Fruit fly (Drosophila melanogaster) whole organism, embryonic: Measurements from ENCODE around the gene Dhdds.

Experiments
- Antp ChIP-seq: fragments of 200-800 bp; sonication (Bioruptor generic); optimal IDR thresholded peaks from 3 replicates; lab custom pipeline; 2016; ENCODE audit warnings: missing biosample characterization, missing genetic modification characterization
- B-H1 ChIP-seq: fragments of 200-800 bp; sonication (Bioruptor generic); IDR thresholded peaks from 3 replicates; pipeline ENCODE4 v1.3.6; 2022; ENCODE audit warnings: missing biosample characterization, missing genetic modification characterization
- BEAF-32 ChIP-seq: fragments of 200-800 bp; sonication (Bioruptor generic); optimal IDR thresholded peaks from 3 replicates; lab custom pipeline; 2017; ENCODE audit warnings: missing biosample characterization, missing genetic modification characterization, mild to moderate bottlenecking, moderate library complexity, missing genetic modification reagents
- CG10274 ChIP-seq: fragments of 200-800 bp; sonication (Bioruptor generic); optimal IDR thresholded peaks from 3 replicates; lab custom pipeline; 2017; ENCODE audit warnings: missing biosample characterization, mild to moderate bottlenecking, missing genetic modification characterization
- CG11560 ChIP-seq: fragments of 200-800 bp; sonication (Bioruptor generic); IDR thresholded peaks from 3 replicates; pipeline ENCODE4 v1.3.6; 2022; ENCODE audit warnings: missing biosample characterization, missing genetic modification characterization
- CG1233 ChIP-seq: fragments of 200-800 bp; sonication (Bioruptor generic); optimal IDR thresholded peaks from 4 replicates; lab custom pipeline; 2018; ENCODE audit warnings: missing biosample characterization, mild to moderate bottlenecking, missing genetic modification characterization
- CG12391 ChIP-seq: fragments of 200-800 bp; sonication (Bioruptor generic); optimal IDR thresholded peaks from 3 replicates; lab custom pipeline; 2018; ENCODE audit warnings: missing biosample characterization, mild to moderate bottlenecking, missing genetic modification characterization, moderate library complexity
- CG13296 ChIP-seq: fragments of 200-800 bp; sonication (Bioruptor generic); optimal IDR thresholded peaks from 3 replicates; lab custom pipeline; 2018; ENCODE audit warnings: missing biosample characterization, mild to moderate bottlenecking, missing genetic modification characterization
- CG14050 ChIP-seq: fragments of 200-800 bp; sonication (Bioruptor generic); IDR thresholded peaks from 3 replicates; pipeline ENCODE4 v1.3.6; 2022; ENCODE audit warnings: missing biosample characterization, missing genetic modification characterization
- CG15011 ChIP-seq: fragments of 200-800 bp; sonication (Bioruptor generic); optimal IDR thresholded peaks from 3 replicates; lab custom pipeline; 2018; ENCODE audit warnings: missing biosample characterization, mild to moderate bottlenecking, missing genetic modification characterization
- CG15073 ChIP-seq: fragments of 200-800 bp; sonication (Bioruptor generic); optimal IDR thresholded peaks from 2 replicates; lab custom pipeline; 2016; ENCODE audit warnings: missing biosample characterization, missing genetic modification characterization
- CG18011 ChIP-seq: fragments of 200-800 bp; sonication (Bioruptor generic); optimal IDR thresholded peaks from 2 replicates; lab custom pipeline; 2017; ENCODE audit warnings: missing biosample characterization, missing genetic modification characterization, mild to moderate bottlenecking, moderate library complexity, missing genotype
- CG2712 ChIP-seq: fragments of 200-800 bp; optimal IDR thresholded peaks from 3 replicates; lab custom pipeline; 2019; ENCODE audit warnings: missing biosample characterization, mild to moderate bottlenecking, missing genetic modification characterization, moderate library complexity
- CG3065 ChIP-seq: fragments of 200-800 bp; sonication (Bioruptor generic); optimal IDR thresholded peaks from 2 replicates; lab custom pipeline; 2016; ENCODE audit warnings: missing biosample characterization, missing genetic modification characterization
- CG3847 ChIP-seq: fragments of 200-800 bp; sonication (Bioruptor generic); IDR thresholded peaks from 2 replicates; pipeline ENCODE4 v1.3.6; 2022; ENCODE audit warnings: missing biosample characterization, missing genetic modification characterization
- CG4404 ChIP-seq: fragments of 200-800 bp; sonication (Bioruptor generic); IDR thresholded peaks from 2 replicates; pipeline ENCODE4 v1.3.6; 2022; ENCODE audit warnings: missing biosample characterization, missing genetic modification characterization
- CG6683 ChIP-seq: fragments of 200-800 bp; sonication (Bioruptor generic); optimal IDR thresholded peaks from 2 replicates; lab custom pipeline; 2017; ENCODE audit warnings: missing biosample characterization, mild to moderate bottlenecking, missing genetic modification characterization, missing genetic modification reagents
- CG9215 ChIP-seq: fragments of 200-800 bp; sonication (Bioruptor generic); IDR thresholded peaks from 2 replicates; pipeline ENCODE4 v1.3.6; 2022; ENCODE audit warnings: missing biosample characterization, missing genetic modification characterization
- CG9932 ChIP-seq: fragments of 200-800 bp; sonication (Bioruptor generic); IDR thresholded peaks from 2 replicates; pipeline ENCODE4 v1.3.6; 2022; ENCODE audit warnings: missing biosample characterization, missing genetic modification characterization
- Camta ChIP-seq: fragments of 200-800 bp; sonication (Bioruptor generic); optimal IDR thresholded peaks from 2 replicates; lab custom pipeline; 2016; ENCODE audit warnings: missing biosample characterization, missing genetic modification characterization
- CkIIα-i1 ChIP-seq: fragments of 200-800 bp; sonication (Bioruptor generic); IDR thresholded peaks from 2 replicates; pipeline ENCODE4 v1.3.6; 2022; ENCODE audit warnings: missing biosample characterization, missing genetic modification characterization
- Deaf1 ChIP-seq: fragments of 200-800 bp; optimal IDR thresholded peaks from 3 replicates; lab custom pipeline; 2019; ENCODE audit warnings: missing biosample characterization, mild to moderate bottlenecking, missing genetic modification characterization, moderate library complexity
- Doc2 ChIP-seq: fragments of 200-800 bp; sonication (Bioruptor generic); IDR thresholded peaks from 2 replicates; pipeline ENCODE4 v1.3.6; 2022; ENCODE audit warnings: missing biosample characterization, missing genetic modification characterization
- Ets65A ChIP-seq: fragments of 200-800 bp; sonication (Bioruptor generic); peaks from one replicate; lab custom pipeline; 2016; ENCODE audit warnings: missing biosample characterization, missing genetic modification characterization
- H2.0 ChIP-seq: fragments of 200-800 bp; sonication (Bioruptor generic); IDR thresholded peaks from 2 replicates; pipeline ENCODE4 v1.3.6; 2022; ENCODE audit warnings: missing biosample characterization, missing genetic modification characterization
- HLH4C ChIP-seq: fragments of 200-800 bp; sonication (Bioruptor generic); IDR thresholded peaks from 3 replicates; pipeline ENCODE4 v1.3.6; 2022; ENCODE audit warnings: missing biosample characterization, missing genetic modification characterization; ENCODE audit not compliant: partially characterized antibody
- HmgZ ChIP-seq: fragments of 200-800 bp; sonication (Bioruptor generic); optimal IDR thresholded peaks from 2 replicates; lab custom pipeline; 2018; ENCODE audit warnings: missing biosample characterization, mild to moderate bottlenecking, missing genetic modification characterization
- Hmx ChIP-seq: fragments of 200-800 bp; sonication (Bioruptor generic); optimal IDR thresholded peaks from 2 replicates; lab custom pipeline; 2016; ENCODE audit warnings: missing biosample characterization, missing genetic modification characterization
- al ChIP-seq: fragments of 200-800 bp; sonication (Bioruptor generic); IDR thresholded peaks from 2 replicates; pipeline ENCODE4 v1.3.6; 2022; ENCODE audit warnings: missing biosample characterization, missing genetic modification characterization
- ap ChIP-seq: fragments of 200-800 bp; sonication (Bioruptor generic); IDR thresholded peaks from 2 replicates; pipeline ENCODE4 v1.3.6; 2022; ENCODE audit warnings: missing biosample characterization, missing genetic modification characterization
- cg ChIP-seq: fragments of 200-800 bp; sonication (Bioruptor generic); optimal IDR thresholded peaks from 3 replicates; lab custom pipeline; 2019; ENCODE audit warnings: missing biosample characterization, mild to moderate bottlenecking, missing genetic modification characterization, moderate library complexity
- crol ChIP-seq: fragments of 200-800 bp; sonication (Bioruptor generic); IDR thresholded peaks from 2 replicates; pipeline ENCODE4 v1.3.6; 2022; ENCODE audit warnings: missing biosample characterization, missing genetic modification characterization
- en ChIP-seq: fragments of 200-800 bp; sonication (Bioruptor generic); optimal IDR thresholded peaks from 2 replicates; lab custom pipeline; 2016; ENCODE audit warnings: missing biosample characterization, missing genetic modification characterization
- gcm2 ChIP-seq: fragments of 200-800 bp; sonication (Bioruptor generic); optimal IDR thresholded peaks from 2 replicates; lab custom pipeline; 2016; ENCODE audit warnings: missing biosample characterization, missing genetic modification characterization
- gem ChIP-seq: fragments of 200-800 bp; sonication (Bioruptor generic); optimal IDR thresholded peaks from 2 replicates; lab custom pipeline; 2019; ENCODE audit warnings: missing biosample characterization, mild to moderate bottlenecking, missing genetic modification characterization, moderate library complexity
- gro ChIP-seq: fragments of 200-800 bp; sonication (Bioruptor generic); optimal IDR thresholded peaks from 2 replicates; lab custom pipeline; 2016; ENCODE audit warnings: missing biosample characterization, missing genetic modification characterization
- her ChIP-seq: fragments of 200-800 bp; sonication (Bioruptor generic); optimal IDR thresholded peaks from 2 replicates; lab custom pipeline; 2016; ENCODE audit warnings: missing biosample characterization, missing genetic modification characterization
- hkb ChIP-seq, 2 experiments: fragments of 200-800 bp in 1 of 2; fragments of >200 bp in 1 of 2; sonication (Bioruptor generic) in 1 of 2; IDR thresholded peaks in 1 of 2; optimal IDR thresholded peaks in 1 of 2; 2 replicates each; pipeline versions ENCODE4 v1.3.6 to Lab custom; 2017 to 2022; ENCODE audit warnings: missing biosample characterization in 1 of 2, missing genetic modification characterization in 1 of 2
- kni ChIP-seq: fragments of 200-800 bp; sonication (Bioruptor generic); optimal IDR thresholded peaks from 3 replicates; lab custom pipeline; 2017; ENCODE audit warnings: mild to moderate bottlenecking, missing biosample characterization, missing genetic modification reagents, missing genetic modification characterization
- pfk ChIP-seq: fragments of 200-800 bp; sonication (Bioruptor generic); optimal IDR thresholded peaks from 2 replicates; lab custom pipeline; 2018; ENCODE audit warnings: missing biosample characterization, mild to moderate bottlenecking, missing genetic modification characterization, moderate library complexity
- pita ChIP-seq: fragments of 200-800 bp; sonication (Bioruptor generic); optimal IDR thresholded peaks from 2 replicates; lab custom pipeline; 2017; ENCODE audit warnings: missing biosample characterization, mild to moderate bottlenecking, missing genetic modification characterization
- sc ChIP-seq, 3 experiments: fragments of >200 bp in 2 of 3; fragments of 200-800 bp in 1 of 3; sonication (Bioruptor generic) in 1 of 3; optimal IDR thresholded peaks; 2 replicates in 2 of 3; 3 replicates in 1 of 3; lab custom pipeline; 2017; ENCODE audit warnings: mild to moderate bottlenecking in 1 of 3, missing biosample characterization in 1 of 3, missing genetic modification characterization in 1 of 3, missing genetic modification reagents in 1 of 3
- scrt ChIP-seq: fragments of 200-800 bp; sonication (Bioruptor generic); optimal IDR thresholded peaks from 2 replicates; lab custom pipeline; 2018; ENCODE audit warnings: missing biosample characterization, mild to moderate bottlenecking, missing genetic modification characterization, moderate library complexity
- shn ChIP-seq: fragments of 200-800 bp; sonication (Bioruptor generic); optimal IDR thresholded peaks from 3 replicates; lab custom pipeline; 2016; ENCODE audit warnings: missing biosample characterization, missing genetic modification characterization
- sima ChIP-seq: fragments of 200-800 bp; sonication (Bioruptor generic); optimal IDR thresholded peaks from 2 replicates; lab custom pipeline; 2016; ENCODE audit warnings: missing biosample characterization, missing genetic modification characterization
- sisA ChIP-seq: fragments of 200-800 bp; sonication (Bioruptor generic); IDR thresholded peaks from 2 replicates; pipeline ENCODE4 v1.3.6; 2022; ENCODE audit warnings: missing biosample characterization, missing genetic modification characterization
- sna ChIP-seq: fragments of 200-800 bp; sonication (Bioruptor generic); IDR thresholded peaks from 2 replicates; pipeline ENCODE4 v1.3.6; 2022; ENCODE audit warnings: missing biosample characterization, missing genetic modification characterization; ENCODE audit not compliant: partially characterized antibody
- sqz ChIP-seq: fragments of 200-800 bp; sonication (Bioruptor generic); optimal IDR thresholded peaks from 3 replicates; lab custom pipeline; 2018; ENCODE audit warnings: missing biosample characterization, mild to moderate bottlenecking, missing genetic modification characterization
- tgo ChIP-seq: fragments of 200-800 bp; sonication (Bioruptor generic); IDR thresholded peaks from 3 replicates; pipeline ENCODE4 v1.3.6; 2022; ENCODE audit warnings: missing biosample characterization, missing genetic modification characterization
- tup ChIP-seq: fragments of 200-800 bp; sonication (Bioruptor generic); optimal IDR thresholded peaks from 2 replicates; lab custom pipeline; 2016; ENCODE audit warnings: missing biosample characterization, mild to moderate bottlenecking, missing genetic modification characterization, moderate library complexity
- unc-4 ChIP-seq: fragments of 200-800 bp; sonication (Bioruptor generic); IDR thresholded peaks from 2 replicates; pipeline ENCODE4 v1.3.6; 2022; ENCODE audit warnings: missing biosample characterization, missing genetic modification characterization; ENCODE audit not compliant: partially characterized antibody

Gene Dhdds

DNA sequence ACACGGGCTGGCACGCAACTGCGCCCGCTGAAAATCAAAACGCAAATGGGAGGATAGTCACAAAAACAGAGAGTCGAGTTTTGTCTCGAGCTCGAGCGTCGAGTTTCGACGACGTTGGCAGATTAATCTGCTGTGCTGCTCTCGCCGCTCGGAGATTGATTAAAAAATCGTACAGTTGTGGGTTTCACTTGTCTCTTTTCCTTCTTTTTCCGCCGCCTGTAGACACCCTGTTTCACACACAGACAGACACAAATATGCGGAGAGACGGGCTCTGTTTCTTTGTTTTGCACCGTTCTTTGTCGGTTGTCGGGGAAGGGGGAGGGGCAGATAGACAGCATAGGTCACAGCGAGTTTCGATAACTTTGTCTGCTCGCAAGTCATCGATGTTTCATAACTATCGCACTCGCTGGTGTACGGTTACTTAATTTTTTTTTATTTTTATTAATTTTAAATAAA lies 13.7 kb upstream of the Dhdds start, which contains the start of gene orion (continued):
- TF ChIP-seq kni (peak; percentile 52), sna (GFP tag; lab: Robert Waterston, UW) (peak; percentile 69), her (GFP tag; lab: Kevin White, UChicago) (no peak), Camta (GFP tag; lab: Kevin White, UChicago) (no peak), CG12391 (tag; lab: Kevin White, UChicago) (peak; percentile 19), CG2712 (tag; lab: Kevin White, UChicago) (peak; percentile 26), ap (GFP tag; lab: Robert Waterston, UW) (no peak), Doc2 (GFP tag; lab: Robert Waterston, UW) (no peak), shn (no peak), CkIIα-i1 (no peak), CG9932 (GFP tag; lab: Robert Waterston, UW) (peak; percentile 58), CG4404 (GFP tag; lab: Robert Waterston, UW) (no peak), tgo (peak; percentile 22; the same call in 1 of the 3 replicates), hkb (optimal IDR thresholded peaks at IDR 0.05; lab: Kevin White, UChicago) (no peak), hkb (GFP tag; IDR thresholded peaks at IDR 0.05; lab: Robert Waterston, UW) (peak; percentile 35; the same call in 1 of the 2 replicates), CG1233 (GFP tag; lab: Kevin White, UChicago) (no peak), CG11560 (no peak), CG6683 (GFP tag; lab: Kevin White, UChicago) (no peak), B-H1 (GFP tag; lab: Robert Waterston, UW) (no peak), unc-4 (GFP tag; lab: Robert Waterston, UW) (peak; percentile 83), H2.0 (GFP tag; lab: Robert Waterston, UW) (no peak), cg (peak; percentile 81), en (GFP tag; lab: Kevin White, UChicago) (no peak), HLH4C (peak; percentile 72), CG15011 (GFP tag; lab: Kevin White, UChicago) (no peak), tup (no peak), al (no peak), CG13296 (no peak), scrt (GFP tag; lab: Kevin White, UChicago) (no peak), sima (GFP tag; lab: Kevin White, UChicago) (no peak), Ets65A (no peak), gro (GFP tag; lab: Kevin White, UChicago) (no peak), Antp (GFP tag; lab: Kevin White, UChicago) (no peak), CG15073 (GFP tag; lab: Kevin White, UChicago) (no peak), pfk (GFP tag; lab: Kevin White, UChicago) (peak; percentile 56), sc (optimal IDR thresholded peaks at IDR 0.05; lab: Kevin White, UChicago) (no peak), sc (GFP tag; optimal IDR thresholded peaks at IDR 0.05; lab: Kevin White, UChicago) (no peak), CG3847 (peak; percentile 32; the same call in 1 of the 2 replicates), sqz (GFP tag; lab: Kevin White, UChicago) (peak; percentile 58), gem (tag; lab: Kevin White, UChicago) (no peak), crol (GFP tag; lab: Robert Waterston, UW) (peak; percentile 95), CG14050 (GFP tag; lab: Robert Waterston, UW) (no peak), CG9215 (GFP tag; lab: Robert Waterston, UW) (no peak), Deaf1 (tag; lab: Kevin White, UChicago) (no peak), Hmx (GFP tag; lab: Kevin White, UChicago) (no peak), CG3065 (GFP tag; lab: Kevin White, UChicago) (no peak), sisA (GFP tag; lab: Robert Waterston, UW) (no peak), BEAF-32 (GFP tag; lab: Kevin White, UChicago) (peak; percentile 65), pita (GFP tag; lab: Kevin White, UChicago) (no peak), CG18011 (GFP tag; lab: Kevin White, UChicago) (peak; percentile 14), HmgZ (tag; lab: Kevin White, UChicago) (peak; percentile 12), CG10274 (GFP tag; lab: Kevin White, UChicago) (no peak), gcm2 (GFP tag; lab: Kevin White, UChicago) (no peak)
